Fruit fly (Drosophila melanogaster) whole organism, wandering third instar larva: ENCODE data around the gene lsn.
A peak's percentile ranks its signal among the peaks of the same experiment; 100 is the strongest.

ENCODE experiments used
- Abd-B ChIP-seq: fragments of >200 bp; optimal IDR thresholded peaks from 2 replicates; lab custom pipeline; 2017; ENCODE audit warnings: missing biosample characterization, missing genetic modification characterization
- CG32264 ChIP-seq: fragments of 200-800 bp; sonication (Bioruptor generic); optimal IDR thresholded peaks from 2 replicates; lab custom pipeline; 2016; ENCODE audit warnings: missing biosample characterization, missing genetic modification characterization
- Dfd ChIP-seq: fragments of >200 bp; optimal IDR thresholded peaks from 2 replicates; lab custom pipeline; 2017; ENCODE audit warnings: missing biosample characterization, missing genetic modification characterization
- GATAd ChIP-seq: sonication (Bioruptor generic); optimal IDR thresholded peaks from 2 replicates; lab custom pipeline; 2016; ENCODE audit warnings: missing biosample characterization, missing genetic modification characterization
- HLH106 ChIP-seq: fragments of 200-800 bp; optimal IDR thresholded peaks from 3 replicates; lab custom pipeline; 2019; ENCODE audit warnings: missing biosample characterization, mild to moderate bottlenecking, missing genetic modification characterization, moderate library complexity
- Hnf4 ChIP-seq: fragments of 200-800 bp; sonication (Bioruptor generic); optimal IDR thresholded peaks from 2 replicates; lab custom pipeline; 2016; ENCODE audit warnings: missing biosample characterization, mild to moderate bottlenecking, missing genetic modification characterization
- Hr78 ChIP-seq: fragments of >200 bp; optimal IDR thresholded peaks from 2 replicates; lab custom pipeline; 2017; ENCODE audit warnings: missing biosample characterization, missing genetic modification characterization
- Jra ChIP-seq: sonication (Bioruptor generic); optimal IDR thresholded peaks from 2 replicates; lab custom pipeline; 2016; ENCODE audit warnings: missing biosample characterization, missing genetic modification characterization
- Mio ChIP-seq: sonication (Bioruptor generic); optimal IDR thresholded peaks from 2 replicates; lab custom pipeline; 2016; ENCODE audit warnings: missing biosample characterization, missing genetic modification characterization
- Myc ChIP-seq: fragments of >200 bp; optimal IDR thresholded peaks from 2 replicates; lab custom pipeline; 2017
- N ChIP-seq: fragments of >200 bp; optimal IDR thresholded peaks from 2 replicates; lab custom pipeline; 2018; ENCODE audit warnings: missing biosample characterization, missing external identifiers, missing genetic modification characterization
- OdsH ChIP-seq: fragments of 200-800 bp; sonication (Bioruptor generic); optimal IDR thresholded peaks from 2 replicates; lab custom pipeline; 2016; ENCODE audit warnings: missing biosample characterization, mild to moderate bottlenecking, missing genetic modification characterization
- Rel ChIP-seq, 2 experiments: fragments of 200-800 bp; sonication (Bioruptor generic) in 1 of 2; optimal IDR thresholded peaks; 2 replicates in 1 of 2; 3 replicates in 1 of 2; lab custom pipeline; 2016 to 2019; ENCODE audit warnings: mild to moderate bottlenecking in 2 of 2, missing biosample characterization in 2 of 2, missing genetic modification characterization in 2 of 2, moderate library complexity in 1 of 2
- dl ChIP-seq, 2 experiments: fragments of 175-275, 200-275 bp in 1 of 2; fragments of 200-275 bp in 1 of 2; sonication (Bioruptor generic); optimal IDR thresholded peaks; lab custom pipeline; 2018; ENCODE audit warnings: mild to moderate bottlenecking in 2 of 2, missing biosample characterization in 2 of 2, missing genetic modification characterization in 2 of 2, moderate library complexity in 2 of 2; ENCODE audit not compliant: partially characterized antibody in 2 of 2, insufficient read depth in 1 of 2
- dmrt93B ChIP-seq: fragments of 200-800 bp; sonication (Bioruptor generic); optimal IDR thresholded peaks from 2 replicates; lab custom pipeline; 2018; ENCODE audit warnings: missing biosample characterization, mild to moderate bottlenecking, missing genetic modification characterization
- ey ChIP-seq: fragments of 200-800 bp; sonication (Bioruptor generic); optimal IDR thresholded peaks from 2 replicates; lab custom pipeline; 2016; ENCODE audit warnings: missing biosample characterization, missing genetic modification characterization
- foxo ChIP-seq, 2 experiments: fragments of 200-800 bp; sonication (Bioruptor generic); optimal IDR thresholded peaks; 2 replicates in 1 of 2; 3 replicates in 1 of 2; lab custom pipeline; 2016 to 2017; ENCODE audit warnings: missing biosample characterization in 2 of 2, missing genetic modification characterization in 2 of 2
- fru ChIP-seq: fragments of 200-800 bp; sonication (Bioruptor generic); optimal IDR thresholded peaks from 3 replicates; lab custom pipeline; 2016; ENCODE audit warnings: missing biosample characterization, mild to moderate bottlenecking, missing genetic modification characterization
- lola ChIP-seq: fragments of >200 bp; optimal IDR thresholded peaks from 2 replicates; lab custom pipeline; 2017; ENCODE audit warnings: missing biosample characterization, missing genetic modification characterization
- pan ChIP-seq: fragments of >200 bp; optimal IDR thresholded peaks from 2 replicates; lab custom pipeline; 2017
- psq ChIP-seq: fragments of 200-800 bp; sonication (Bioruptor generic); optimal IDR thresholded peaks from 3 replicates; lab custom pipeline; 2017; ENCODE audit warnings: missing biosample characterization, mild to moderate bottlenecking, missing genetic modification characterization, moderate library complexity
- rgr ChIP-seq: fragments of 200-800 bp; sonication (Bioruptor generic); optimal IDR thresholded peaks from 3 replicates; lab custom pipeline; 2016; ENCODE audit warnings: missing biosample characterization, mild to moderate bottlenecking, missing genetic modification characterization
- sv ChIP-seq: fragments of 200-800 bp; sonication (Bioruptor generic); optimal IDR thresholded peaks from 3 replicates; lab custom pipeline; 2016; ENCODE audit warnings: missing biosample characterization, missing genetic modification characterization
- tai ChIP-seq: sonication (Bioruptor generic); optimal IDR thresholded peaks from 2 replicates; lab custom pipeline; 2016; ENCODE audit warnings: missing biosample characterization, missing genetic modification characterization
- woc ChIP-seq: sonication (Bioruptor generic); optimal IDR thresholded peaks from 2 replicates; lab custom pipeline; 2016; ENCODE audit warnings: missing biosample characterization, mild to moderate bottlenecking, missing genetic modification characterization

lsn gene

DNA sequence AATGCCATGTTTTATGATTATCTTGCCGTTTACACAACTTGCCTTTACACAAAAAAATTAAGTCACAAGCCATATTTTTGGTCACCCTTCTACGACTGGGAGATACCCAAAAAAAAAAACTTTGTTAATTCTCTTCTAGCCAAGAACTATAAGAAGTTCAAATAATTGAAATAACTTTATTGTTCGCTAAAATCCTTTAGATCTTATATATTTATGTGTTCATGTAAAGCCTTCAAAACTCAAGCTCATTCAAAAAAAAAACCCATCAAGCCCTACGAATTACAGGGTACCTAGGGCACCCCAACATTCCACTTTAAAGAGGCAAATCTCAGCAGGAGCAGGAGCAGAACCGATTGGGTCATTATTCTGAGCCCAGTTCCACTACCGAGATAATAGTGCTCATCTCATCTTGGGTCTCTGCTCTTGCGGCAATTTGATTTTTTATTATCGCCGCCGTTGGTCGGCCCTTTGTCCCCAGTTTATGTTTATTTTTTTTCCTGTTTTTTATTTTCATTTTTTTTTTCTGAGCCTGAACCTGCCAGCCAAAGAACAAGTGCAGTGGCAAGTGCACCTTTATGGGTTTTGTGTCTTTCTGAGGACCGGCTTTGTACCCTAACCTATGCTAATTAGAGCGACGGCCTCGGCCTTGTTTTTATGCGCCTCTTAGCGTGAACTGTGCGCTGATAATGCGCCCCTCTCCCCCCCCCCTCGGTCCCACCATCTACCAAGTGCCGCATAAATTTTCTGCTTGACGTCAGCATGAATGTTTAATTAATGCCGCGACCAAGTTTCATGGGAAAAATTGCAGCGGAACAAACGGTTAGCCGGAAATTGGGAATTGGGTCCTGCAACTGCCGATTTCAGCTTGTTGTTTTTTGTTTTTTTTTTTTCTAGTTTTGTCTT, 23.2 kb upstream of the lsn start:
- TF ChIP-seq Hnf4 (GFP tag; lab: Kevin White, UChicago), result no peak
- TF ChIP-seq foxo (GFP tag; optimal IDR thresholded peaks at IDR 0.05; lab: Kevin White, UChicago), result peak in 1 of 2 experiments; percentile 0

DNA sequence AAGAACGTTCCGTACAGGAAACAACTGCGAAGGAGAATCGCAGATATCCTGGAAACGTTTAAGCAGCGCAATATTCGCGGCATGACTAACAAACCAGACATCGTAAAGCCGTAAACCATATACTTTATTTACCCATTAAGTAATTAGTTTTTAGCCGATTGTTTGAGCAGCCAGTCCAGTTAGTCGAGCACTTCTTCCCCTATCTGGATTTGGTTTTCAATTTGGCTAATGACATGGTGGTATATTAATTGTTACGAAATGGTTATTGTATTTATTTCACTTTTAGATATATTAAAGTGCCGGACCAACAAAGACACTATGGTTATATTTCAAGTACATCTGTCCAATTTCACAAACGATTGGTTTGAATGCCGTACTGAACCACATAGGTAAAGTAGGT, 21.3 kb upstream of the lsn start, which contains the start of gene Gr93b:
TSS of gene Gr93b (minus strand) at position 101 of the 400 bp plus-strand sequence.
- no peak for TF ChIP-seq Hr78 (GFP tag; lab: Kevin White, UChicago)
- no peak for TF ChIP-seq pan
- no peak for TF ChIP-seq ey (GFP tag; lab: Kevin White, UChicago)
- no peak for TF ChIP-seq Dfd
- TF ChIP-seq woc, result no peak
- TF ChIP-seq Mio, result no peak
- TF ChIP-seq rgr, result no peak
- TF ChIP-seq lola (GFP tag; lab: Kevin White, UChicago), result no peak
- no peak for TF ChIP-seq dmrt93B (GFP tag; lab: Kevin White, UChicago)
- TF ChIP-seq tai (GFP tag; lab: Kevin White, UChicago), result no peak
- no peak for TF ChIP-seq sv (GFP tag; lab: Kevin White, UChicago)
- TF ChIP-seq Rel (GFP tag; optimal IDR thresholded peaks at IDR 0.05; lab: Kevin White, UChicago), result no peak
- TF ChIP-seq Rel (tag; optimal IDR thresholded peaks at IDR 0.05; lab: Kevin White, UChicago), result no peak
- TF ChIP-seq CG32264 (GFP tag; lab: Kevin White, UChicago), result no peak
- no peak for TF ChIP-seq Hnf4 (GFP tag; lab: Kevin White, UChicago)
- TF ChIP-seq GATAd, result no peak
- TF ChIP-seq OdsH (GFP tag; lab: Kevin White, UChicago), result no peak
- TF ChIP-seq N (GFP tag; lab: Kevin White, UChicago), result no peak
- no peak for TF ChIP-seq Abd-B

DNA sequence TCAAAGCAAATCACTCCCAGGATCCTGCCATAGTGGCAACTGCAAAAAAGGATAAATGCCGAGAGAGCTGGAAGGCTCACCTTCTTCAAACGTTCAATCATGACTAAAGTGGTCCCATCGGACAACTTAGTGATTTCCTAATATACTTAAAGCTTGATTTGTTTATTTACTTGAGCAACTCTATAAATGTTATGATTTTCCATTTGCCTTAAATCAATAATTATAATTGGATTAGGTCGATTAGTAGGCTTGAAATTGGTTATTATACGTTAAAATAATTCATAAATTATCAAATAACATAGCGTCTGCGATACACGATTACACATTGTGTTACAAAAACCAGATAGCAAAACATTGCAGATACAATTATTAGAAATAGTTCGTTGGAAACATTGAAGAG, 19.8 kb upstream of the lsn start, which contains the start of gene Gr93c:
TSS of gene Gr93c (minus strand) at position 101 of the 400 bp plus-strand sequence.
- TF ChIP-seq GATAd, result no peak
- TF ChIP-seq fru (GFP tag; lab: Kevin White, UChicago), result no peak
- TF ChIP-seq pan, result no peak
- TF ChIP-seq tai (GFP tag; lab: Kevin White, UChicago), result no peak
- TF ChIP-seq rgr, result no peak
- no peak for TF ChIP-seq sv (GFP tag; lab: Kevin White, UChicago)
- no peak for TF ChIP-seq psq (GFP tag; lab: Kevin White, UChicago)
- TF ChIP-seq HLH106 (tag; lab: Kevin White, UChicago), result no peak

DNA sequence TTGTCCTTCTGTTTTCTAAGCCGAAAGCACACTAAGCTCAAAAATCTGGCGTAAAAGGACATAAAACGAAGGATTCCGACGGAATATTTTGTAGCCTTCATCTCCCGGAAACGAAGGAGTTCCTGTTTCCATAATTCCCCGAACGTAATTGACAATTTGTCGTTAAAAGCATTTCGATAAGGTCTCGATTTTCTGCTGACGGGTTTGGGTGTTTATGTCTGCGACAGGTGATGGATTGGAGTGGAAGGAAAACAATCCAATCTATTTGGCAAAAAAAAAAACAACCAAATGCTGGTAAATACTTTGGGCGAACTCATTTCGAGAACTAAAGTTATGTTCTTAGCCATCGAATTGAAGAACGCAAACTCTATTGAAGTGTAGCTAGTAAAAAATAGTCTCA, 18.4 kb upstream of the lsn start, which contains the start of gene Gr93d:
TSS of gene Gr93d (minus strand) at position 101 of the 400 bp plus-strand sequence.
- TF ChIP-seq Mio (no peak), sv (GFP tag; lab: Kevin White, UChicago) (no peak), foxo (GFP tag; optimal IDR thresholded peaks at IDR 0.05; lab: Kevin White, UChicago) (no peak), Abd-B (no peak), dl (GFP tag; optimal IDR thresholded peaks at IDR 0.05; lab: Kevin White, UChicago; ENCODE audit: insufficient read depth in 1 of 2, partially characterized antibody in 2 of 2) (no peak), Rel (GFP tag; optimal IDR thresholded peaks at IDR 0.05; lab: Kevin White, UChicago) (no peak), Rel (tag; optimal IDR thresholded peaks at IDR 0.05; lab: Kevin White, UChicago) (no peak), Myc (lab: Kevin White, UChicago) (no peak), Jra (GFP tag; lab: Kevin White, UChicago) (no peak), rgr (no peak)

DNA sequence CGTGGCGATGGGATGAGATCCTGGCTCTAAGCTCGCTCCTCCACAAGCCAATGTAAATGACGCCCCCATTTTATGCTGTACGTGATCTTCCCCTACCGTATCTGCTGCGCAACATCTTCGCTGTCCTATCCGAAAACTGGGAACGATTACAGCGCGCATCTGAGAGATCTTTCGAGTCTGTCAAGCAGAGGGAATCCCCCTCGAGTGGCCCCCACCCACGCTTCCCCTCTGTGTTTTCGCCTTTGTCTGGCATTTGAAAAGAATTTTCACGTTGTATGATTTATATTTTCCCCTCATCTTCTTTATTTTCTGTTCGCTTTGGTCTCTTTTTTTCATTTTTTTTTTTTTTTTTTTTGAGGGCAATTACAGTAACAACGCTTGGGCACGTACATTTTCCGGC, 17.5 kb upstream of the lsn start:
- TF ChIP-seq tai (GFP tag; lab: Kevin White, UChicago), result no peak
- TF ChIP-seq Rel (GFP tag; optimal IDR thresholded peaks at IDR 0.05; lab: Kevin White, UChicago), result no peak
- TF ChIP-seq Rel (tag; optimal IDR thresholded peaks at IDR 0.05; lab: Kevin White, UChicago), result peak; percentile 92

DNA sequence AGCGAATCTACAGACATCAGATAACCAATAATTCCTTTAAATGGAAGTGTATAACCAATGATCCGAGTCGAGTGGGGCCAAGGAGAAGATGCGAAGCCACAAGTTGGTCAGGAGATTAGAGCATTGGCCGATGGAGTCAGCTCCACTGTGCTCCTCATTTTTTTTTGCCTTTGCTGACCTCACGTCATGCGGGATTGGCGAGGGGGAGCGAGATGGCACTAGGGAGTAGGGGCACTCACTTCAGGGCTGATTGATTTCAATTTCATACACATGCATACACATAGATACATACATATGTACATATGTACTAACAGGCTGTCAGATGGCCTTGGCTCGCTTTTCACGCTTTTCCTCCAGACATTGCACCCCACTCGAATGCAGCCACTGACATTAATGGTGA, 16.7 kb upstream of the lsn start:
- no peak for TF ChIP-seq N (GFP tag; lab: Kevin White, UChicago)
- TF ChIP-seq tai (GFP tag; lab: Kevin White, UChicago), result no peak
- TF ChIP-seq OdsH (GFP tag; lab: Kevin White, UChicago), result no peak
- no peak for TF ChIP-seq woc
- no peak for TF ChIP-seq psq (GFP tag; lab: Kevin White, UChicago)
- no peak for TF ChIP-seq Mio
- TF ChIP-seq, all 38 proteins: peak for 0
